Worm (Caenorhabditis elegans) whole organism, early embryonic: ENCODE measurements around the gene wrt-2.

Experiments used
- B0310.2 ChIP-seq: sonication (generic microtip); optimal IDR thresholded peaks from 2 replicates; lab custom pipeline; 2016; ENCODE audit warnings: mild to moderate bottlenecking, missing genetic modification characterization, missing compliant biosample characterization
- F13C5.2 ChIP-seq: sonication (generic microtip); optimal IDR thresholded peaks from 2 replicates; lab custom pipeline; 2017; ENCODE audit warnings: mild to moderate bottlenecking, missing genetic modification characterization, inconsistent platforms, missing compliant biosample characterization
- aly-1 ChIP-seq: sonication (generic microtip); optimal IDR thresholded peaks from 2 replicates; lab custom pipeline; 2016; ENCODE audit warnings: missing genetic modification characterization, missing compliant biosample characterization
- ama-1 ChIP-seq: fragments of 150-350 bp; optimal IDR thresholded peaks from 2 replicates; lab custom pipeline; 2014
- ceh-13 ChIP-seq: fragments of 200-800 bp; sonication (Bioruptor generic); optimal IDR thresholded peaks from 2 replicates; lab custom pipeline; 2018; ENCODE audit warnings: mild to moderate bottlenecking, missing genetic modification characterization, missing compliant biosample characterization
- ceh-36 ChIP-seq: sonication (generic microtip); optimal IDR thresholded peaks from 2 replicates; lab custom pipeline; 2016; ENCODE audit warnings: missing genetic modification characterization, inconsistent platforms, missing compliant biosample characterization
- ets-7 ChIP-seq: sonication (generic microtip); optimal IDR thresholded peaks from 2 replicates; lab custom pipeline; 2016; ENCODE audit warnings: missing genotype, missing genetic modification characterization, missing compliant biosample characterization
- flt-1 ChIP-seq: fragments of 200-800 bp; sonication (Bioruptor generic); IDR thresholded peaks from 2 replicates; pipeline ENCODE4 v1.3.6; 2022; ENCODE audit warnings: missing genetic modification characterization, missing compliant biosample characterization
- hmbx-1 ChIP-seq: sonication (generic microtip); optimal IDR thresholded peaks from 2 replicates; lab custom pipeline; 2016; ENCODE audit warnings: mild to moderate bottlenecking, missing genetic modification characterization, missing compliant biosample characterization
- hmg-4 ChIP-seq: fragments of 200-800 bp; sonication (Bioruptor generic); optimal IDR thresholded peaks from 2 replicates; lab custom pipeline; 2018; ENCODE audit warnings: mild to moderate bottlenecking, missing genetic modification characterization, missing compliant biosample characterization
- hnd-1 ChIP-seq: sonication (generic microtip); optimal IDR thresholded peaks from 2 replicates; lab custom pipeline; 2016; ENCODE audit warnings: missing genetic modification characterization, missing compliant biosample characterization
- pes-1 ChIP-seq: fragments of 200-800 bp; sonication (Bioruptor generic); IDR thresholded peaks from 2 replicates; pipeline ENCODE4 v1.3.6; 2022; ENCODE audit warnings: missing genetic modification reagents, missing genetic modification characterization, missing compliant biosample characterization
- scrt-1 ChIP-seq: fragments of 200-800 bp; sonication (Bioruptor generic); IDR thresholded peaks from 2 replicates; pipeline ENCODE4 v1.3.6; 2022; ENCODE audit warnings: missing genetic modification characterization, missing compliant biosample characterization
- sea-1 ChIP-seq: fragments of 200-800 bp; sonication (Bioruptor generic); conservative IDR thresholded peaks from 2 replicates; pipeline ENCODE4 v1.3.6; 2022; ENCODE audit warnings: missing genetic modification characterization, missing compliant biosample characterization
- tbx-11 ChIP-seq: fragments of 200-800 bp; sonication (Bioruptor generic); IDR thresholded peaks from 2 replicates; pipeline ENCODE4 v1.3.6; 2022; ENCODE audit warnings: missing genetic modification characterization, missing compliant biosample characterization
- tbx-37 ChIP-seq: fragments of 200-800 bp; sonication (Bioruptor generic); conservative IDR thresholded peaks from 2 replicates; pipeline ENCODE4 v1.3.6; 2022; ENCODE audit warnings: missing genetic modification reagents, missing genetic modification characterization, missing compliant biosample characterization
- tra-4 ChIP-seq: sonication (generic microtip); optimal IDR thresholded peaks from 2 replicates; lab custom pipeline; 2017; ENCODE audit warnings: missing genetic modification characterization, missing compliant biosample characterization

wrt-2 gene

ce11 chrX:3056098-3056497 lies 38.1 kb downstream of the wrt-2 start:
- TF ChIP-seq hnd-1 (no peak), ceh-36 (tag; lab: Kevin White, UChicago) (no peak), aly-1 (tag; lab: Kevin White, UChicago) (no peak), ets-7 (tag; lab: Kevin White, UChicago) (no peak), ama-1 (lab: Kevin White, UChicago) (no peak), tbx-37 (no peak), pes-1 (GFP tag; lab: Robert Waterston, UW) (no peak), B0310.2 (tag; lab: Kevin White, UChicago) (no peak), sea-1 (GFP tag; lab: Robert Waterston, UW) (no peak), flt-1 (GFP tag; lab: Robert Waterston, UW) (no peak), ceh-13 (GFP tag; lab: Kevin White, UChicago) (no peak), scrt-1 (no peak), F13C5.2 (tag; lab: Kevin White, UChicago) (no peak), hmbx-1 (no peak)

ce11 chrX:3054802-3055201 lies 39.3 kb downstream of the wrt-2 start, which contains the start of gene twk-26:
twk-26 (minus strand) TSS chrX:3054824.
- TF ChIP-seq flt-1 (GFP tag; lab: Robert Waterston, UW) (no peak), scrt-1 (no peak), ama-1 (lab: Kevin White, UChicago) (no peak), ceh-13 (GFP tag; lab: Kevin White, UChicago) (no peak), hnd-1 (no peak), sea-1 (GFP tag; lab: Robert Waterston, UW) (no peak), F13C5.2 (tag; lab: Kevin White, UChicago) (no peak), hmbx-1 (no peak), aly-1 (tag; lab: Kevin White, UChicago) (no peak), tbx-37 (no peak)

- TF ChIP-seq aly-1 (tag; lab: Kevin White, UChicago) (no peak), hmbx-1 (no peak), hmg-4 (no peak), pes-1 (GFP tag; lab: Robert Waterston, UW) (no peak), tra-4 (tag; lab: Kevin White, UChicago) (no peak), scrt-1 (no peak), ceh-13 (GFP tag; lab: Kevin White, UChicago) (no peak), F13C5.2 (tag; lab: Kevin White, UChicago) (no peak), tbx-11 (GFP tag; lab: Robert Waterston, UW) (no peak), tbx-37 (no peak), ama-1 (lab: Kevin White, UChicago) (no peak), hnd-1 (no peak)
These were observed 39.8 kb downstream of the wrt-2 start for ce11 chrX:3054394-3054793.

ce11 chrX:3051315-3051993 lies 42.7 kb downstream of the wrt-2 start:
- TF ChIP-seq pes-1 (GFP tag; lab: Robert Waterston, UW) (no peak), ceh-13 (GFP tag; lab: Kevin White, UChicago) (no peak), scrt-1 (no peak), aly-1 (tag; lab: Kevin White, UChicago) (no peak), hmg-4 (no peak), hmbx-1 (no peak), B0310.2 (tag; lab: Kevin White, UChicago) (no peak), F13C5.2 (tag; lab: Kevin White, UChicago) (no peak)

ce11 chrX:3049233-3049632 lies 44.9 kb downstream of the wrt-2 start:
- no peak for TF ChIP-seq hmg-4
- no peak for TF ChIP-seq tbx-11 (GFP tag; lab: Robert Waterston, UW)
- no peak for TF ChIP-seq B0310.2 (tag; lab: Kevin White, UChicago)
- TF ChIP-seq tra-4 (tag; lab: Kevin White, UChicago), result no peak
- TF ChIP-seq ets-7 (tag; lab: Kevin White, UChicago), result no peak
- TF ChIP-seq sea-1 (GFP tag; lab: Robert Waterston, UW), result no peak
- TF ChIP-seq tbx-37, result no peak
- TF ChIP-seq ama-1 (lab: Kevin White, UChicago), result no peak
- no peak for TF ChIP-seq scrt-1
- TF ChIP-seq aly-1 (tag; lab: Kevin White, UChicago), result no peak
- no peak for TF ChIP-seq pes-1 (GFP tag; lab: Robert Waterston, UW)
- TF ChIP-seq hmbx-1, result no peak

ce11 chrX:3048696-3049095 lies 45.5 kb downstream of the wrt-2 start:
- TF ChIP-seq tbx-11 (GFP tag; lab: Robert Waterston, UW) (no peak), ceh-13 (GFP tag; lab: Kevin White, UChicago) (no peak), ets-7 (tag; lab: Kevin White, UChicago) (no peak), hnd-1 (no peak), ama-1 (lab: Kevin White, UChicago) (no peak), scrt-1 (no peak), sea-1 (GFP tag; lab: Robert Waterston, UW) (no peak), F13C5.2 (tag; lab: Kevin White, UChicago) (no peak), B0310.2 (tag; lab: Kevin White, UChicago) (no peak), flt-1 (GFP tag; lab: Robert Waterston, UW) (no peak), aly-1 (tag; lab: Kevin White, UChicago) (no peak), hmg-4 (no peak), pes-1 (GFP tag; lab: Robert Waterston, UW) (no peak), tra-4 (tag; lab: Kevin White, UChicago) (no peak), tbx-37 (no peak), hmbx-1 (no peak), ceh-36 (tag; lab: Kevin White, UChicago) (no peak)

- TF ChIP-seq ets-7 (tag; lab: Kevin White, UChicago) (no peak), pes-1 (GFP tag; lab: Robert Waterston, UW) (no peak), ceh-13 (GFP tag; lab: Kevin White, UChicago) (no peak), ceh-36 (tag; lab: Kevin White, UChicago) (no peak), tra-4 (tag; lab: Kevin White, UChicago) (no peak), B0310.2 (tag; lab: Kevin White, UChicago) (no peak), hmg-4 (no peak), aly-1 (tag; lab: Kevin White, UChicago) (no peak), tbx-37 (no peak), flt-1 (GFP tag; lab: Robert Waterston, UW) (no peak), ama-1 (lab: Kevin White, UChicago) (no peak), hnd-1 (no peak), F13C5.2 (tag; lab: Kevin White, UChicago) (no peak), hmbx-1 (no peak), scrt-1 (no peak), sea-1 (GFP tag; lab: Robert Waterston, UW) (no peak), tbx-11 (GFP tag; lab: Robert Waterston, UW) (no peak)
These were observed 46.9 kb downstream of the wrt-2 start for ce11 chrX:3047224-3047623.
